Worm (Caenorhabditis elegans): ENCODE measurements around the gene nhr-227.
"Not testable (repeated sequence)": the region's sequence is repeated elsewhere in the genome, so short reads cannot be mapped to it uniquely, and the experiment has no call there.

nhr-227 gene

DNA sequence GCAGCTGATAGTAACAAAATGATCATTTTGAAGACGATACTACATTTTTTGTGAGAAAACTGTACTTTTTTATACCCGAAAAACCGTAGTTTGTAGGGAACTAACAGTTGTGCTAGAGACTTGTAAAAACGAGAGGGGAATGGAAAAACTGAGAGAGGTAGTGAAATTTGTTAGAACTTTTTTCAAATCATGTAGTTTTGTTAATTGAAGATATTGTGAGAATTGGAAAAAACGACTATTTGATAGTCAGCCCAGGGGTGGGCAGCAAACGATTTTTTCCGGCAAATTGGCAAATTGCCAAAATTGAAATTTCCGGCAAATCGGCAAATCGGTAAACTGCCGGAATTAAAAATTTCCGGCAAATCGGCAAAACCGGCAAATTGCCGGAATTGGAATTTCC is 35.9 kb upstream of the nhr-227 start, which contains the start of gene cyp-33C6:
Gene cyp-33C6, minus strand, starts transcription at position 101 of the 400 bp plus-strand sequence.
- TF ChIP-seq snpc-4 (tag; optimal IDR thresholded peaks at IDR 0.05) = no peak

DNA sequence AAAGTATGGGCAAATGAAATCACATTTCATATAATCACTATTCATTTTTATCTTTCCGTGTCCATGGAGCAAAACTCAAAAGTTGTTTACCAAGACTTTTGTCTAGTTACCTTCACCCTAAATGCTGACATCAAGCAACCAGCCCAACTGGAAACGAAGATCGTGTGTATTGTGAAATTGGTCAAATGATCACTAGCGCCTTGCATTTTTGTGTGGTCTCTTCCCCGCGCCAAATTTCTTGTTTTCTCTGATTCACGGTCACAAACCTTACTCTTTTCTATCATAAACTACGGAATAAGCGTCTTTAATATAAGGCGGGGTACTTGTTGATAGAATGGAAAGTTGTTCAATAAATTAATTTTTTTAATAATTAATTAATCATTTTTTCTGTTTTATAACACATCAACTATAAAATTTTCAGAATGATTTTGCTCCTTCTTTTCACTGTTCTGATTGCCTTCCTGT is 35.1 kb upstream of the nhr-227 start, which contains the start of gene cyp-33C7:
Gene cyp-33C7, plus strand, starts transcription at position 415 of the 465 bp plus-strand sequence.
- TF ChIP-seq lin-13 (tag; optimal IDR thresholded peaks at IDR 0.05) (no peak), sem-2 (GFP tag; optimal IDR thresholded peaks at IDR 0.05) (no peak)

DNA sequence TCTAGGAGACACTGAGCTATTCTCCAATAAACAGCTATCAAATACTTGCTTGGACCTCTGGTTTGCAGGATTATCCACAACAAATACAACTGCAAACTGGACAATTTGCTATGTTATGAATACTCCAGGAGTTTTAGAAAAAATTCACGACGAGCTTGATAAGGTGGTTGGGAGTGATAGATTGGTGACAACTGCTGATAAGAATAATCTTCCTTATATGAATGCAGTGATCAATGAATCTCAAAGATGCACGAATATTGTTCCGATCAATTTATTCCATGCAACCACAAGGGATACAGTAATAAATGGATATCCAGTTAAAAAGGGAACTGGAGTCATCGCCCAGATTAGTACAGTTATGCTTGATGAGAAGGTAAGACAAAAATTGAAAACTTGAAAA is 33.5 kb upstream of the nhr-227 start:
- no peak for TF ChIP-seq elt-1 (tag; optimal IDR thresholded peaks at IDR 0.05; ENCODE audit: borderline replicate concordance, insufficient read depth)
- no peak for TF ChIP-seq flh-1 (GFP tag; optimal IDR thresholded peaks at IDR 0.05)
- no peak for TF ChIP-seq ceh-39 (tag; optimal IDR thresholded peaks at IDR 0.05)
- no peak for TF ChIP-seq pha-4 (tag; optimal IDR thresholded peaks at IDR 0.05)
- no peak for TF ChIP-seq snpc-4 (tag; optimal IDR thresholded peaks at IDR 0.05)
- no peak for TF ChIP-seq ceh-43 (GFP tag; optimal IDR thresholded peaks at IDR 0.05)
- TF ChIP-seq lin-32 (GFP tag; optimal IDR thresholded peaks at IDR 0.05) = no peak
- no peak for TF ChIP-seq mab-5 (tag; optimal IDR thresholded peaks at IDR 0.05)
- TF ChIP-seq nhr-2 (tag; optimal IDR thresholded peaks at IDR 0.05) = no peak
- no peak for TF ChIP-seq tbx-8 (GFP tag; optimal IDR thresholded peaks at IDR 0.05)
- TF ChIP-seq cnd-1 (tag; optimal IDR thresholded peaks at IDR 0.05) = no peak
- TF ChIP-seq zip-8 (tag; optimal IDR thresholded peaks at IDR 0.05) = no peak
- no peak for TF ChIP-seq ztf-11 (tag; optimal IDR thresholded peaks at IDR 0.05)
- TF ChIP-seq ces-1 (GFP tag; optimal IDR thresholded peaks at IDR 0.05) = no peak
- no peak for TF ChIP-seq sem-2 (GFP tag; optimal IDR thresholded peaks at IDR 0.05)
- TF ChIP-seq sptf-1 (tag; optimal IDR thresholded peaks at IDR 0.05) = no peak
- no peak for TF ChIP-seq ceh-83 (GFP tag; optimal IDR thresholded peaks at IDR 0.05)

- no peak for TF ChIP-seq mep-1 (tag; optimal IDR thresholded peaks at IDR 0.05)
These were observed 30.6 kb upstream of the nhr-227 start, which contains the start of gene str-253 for ce11 chrV:2254553-2255124. TSS of gene str-253 (minus strand) at chrV:2254603.

- TF ChIP-seq blmp-1 (tag; optimal IDR thresholded peaks at IDR 0.05); ces-1 (GFP tag; optimal IDR thresholded peaks at IDR 0.05); snpc-4 (tag; optimal IDR thresholded peaks at IDR 0.05): not testable (repeated sequence)
These were observed 30.0 kb upstream of the nhr-227 start, which contains the start of gene F41B5.1 for ce11 chrV:2255191-2255590. TSS of gene F41B5.1 (plus strand) at chrV:2255533.

DNA sequence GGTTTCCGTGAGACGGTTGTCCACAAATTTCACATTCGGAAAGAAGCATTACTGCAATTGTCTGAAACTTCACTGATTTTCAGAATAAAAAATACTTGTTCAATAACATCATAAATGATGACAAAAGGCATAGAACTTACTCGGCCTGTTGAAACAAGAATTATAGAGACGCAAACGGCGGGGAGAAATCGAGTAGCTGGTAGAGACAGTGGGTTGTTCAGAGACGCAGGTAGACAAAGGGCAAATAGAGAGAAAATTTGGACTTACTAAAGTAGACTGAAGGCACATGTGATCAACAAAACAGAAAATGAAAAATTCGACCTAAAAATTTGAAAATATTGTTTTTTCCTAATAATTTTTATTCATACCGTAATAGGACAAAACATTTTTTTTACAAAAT is 25.5 kb upstream of the nhr-227 start, which contains the start of gene nhr-182:
Gene nhr-182, minus strand, starts transcription at position 178 of the 400 bp plus-strand sequence.
- no peak for TF ChIP-seq lsy-2 (tag; optimal IDR thresholded peaks at IDR 0.05)
- TF ChIP-seq pha-4 (tag; optimal IDR thresholded peaks at IDR 0.05) = peak; percentile 75
- no peak for TF ChIP-seq sptf-1 (tag; optimal IDR thresholded peaks at IDR 0.05)

ce11 chrV:2260660-2261059 is 24.6 kb upstream of the nhr-227 start, which contains the start of gene F41B5.12:
TSS of gene F41B5.12 (plus strand) at chrV:2260960.
- TF ChIP-seq tbx-8 (GFP tag; optimal IDR thresholded peaks at IDR 0.05) = no peak
- TF ChIP-seq elt-3 (tag; optimal IDR thresholded peaks at IDR 0.05) = no peak
- no peak for TF ChIP-seq nhr-237 (tag; optimal IDR thresholded peaks at IDR 0.05)

ce11 chrV:2264455-2264854 is 20.8 kb upstream of the nhr-227 start, which contains the start of gene nhr-183:
TSS of gene nhr-183 (minus strand) at chrV:2264634.
- TF ChIP-seq tbx-8 (GFP tag; optimal IDR thresholded peaks at IDR 0.05) (no peak), blmp-1 (tag; optimal IDR thresholded peaks at IDR 0.05) (no peak), nhr-12 (tag; optimal IDR thresholded peaks at IDR 0.05) (no peak), drap-1 (GFP tag; optimal IDR thresholded peaks at IDR 0.05) (no peak), nhr-28 (tag; optimal IDR thresholded peaks at IDR 0.05) (no peak), ztf-11 (tag; optimal IDR thresholded peaks at IDR 0.05) (no peak), M03D4.4 (tag; optimal IDR thresholded peaks at IDR 0.05) (no peak), lin-32 (GFP tag; optimal IDR thresholded peaks at IDR 0.05) (no peak), lin-13 (tag; optimal IDR thresholded peaks at IDR 0.05) (no peak), elt-3 (tag; optimal IDR thresholded peaks at IDR 0.05) (no peak), sem-2 (GFP tag; optimal IDR thresholded peaks at IDR 0.05) (no peak), bed-3 (GFP tag; optimal IDR thresholded peaks at IDR 0.05) (no peak)
